Worm (Caenorhabditis elegans) whole organism, young adult: ENCODE data around the gene C44C10.5.

Source experiments
- C17E4.6 ChIP-seq: fragments of 200-800 bp; sonication (Bioruptor generic); IDR thresholded peaks from 2 replicates; pipeline ENCODE4 v1.3.6; 2022; ENCODE audit warnings: missing genetic modification reagents, missing genetic modification characterization, missing compliant biosample characterization
- F37B4.10 ChIP-seq: fragments of 200-800 bp; sonication (Bioruptor generic); IDR thresholded peaks from 2 replicates; pipeline ENCODE4 v1.3.6; 2022; ENCODE audit warnings: missing genetic modification characterization, missing compliant biosample characterization
- F39B2.1 ChIP-seq: fragments of 200-800 bp; sonication (Bioruptor generic); IDR thresholded peaks from 2 replicates; pipeline ENCODE4 v1.3.6; 2022; ENCODE audit warnings: missing genetic modification reagents, missing genetic modification characterization, missing compliant biosample characterization
- F52B5.7 ChIP-seq: sonication (generic microtip); optimal IDR thresholded peaks from 2 replicates; lab custom pipeline; 2016; ENCODE audit warnings: mild to moderate bottlenecking, missing genetic modification characterization, missing compliant biosample characterization
- F55B11.4 ChIP-seq: sonication (generic microtip); optimal IDR thresholded peaks from 2 replicates; lab custom pipeline; 2016; ENCODE audit warnings: missing compliant biosample characterization, missing genetic modification characterization, borderline replicate concordance; ENCODE audit not compliant: insufficient read depth
- F57A8.1 ChIP-seq: fragments of 200-800 bp; sonication (Bioruptor generic); optimal IDR thresholded peaks from 2 replicates; lab custom pipeline; 2018; ENCODE audit warnings: mild to moderate bottlenecking, missing genetic modification characterization, moderate library complexity, missing compliant biosample characterization
- K11D2.4 ChIP-seq: fragments of 200-800 bp; sonication (Bioruptor generic); IDR thresholded peaks from 2 replicates; pipeline ENCODE4 v1.3.6; 2022; ENCODE audit warnings: missing genetic modification reagents, missing genetic modification characterization, missing compliant biosample characterization
- K12H6.12 ChIP-seq: fragments of 200-800 bp; sonication (Bioruptor generic); optimal IDR thresholded peaks from 2 replicates; lab custom pipeline; 2018; ENCODE audit warnings: mild to moderate bottlenecking, missing genetic modification characterization, missing compliant biosample characterization
- Y79H2A.3 ChIP-seq: fragments of 200-800 bp; sonication (Bioruptor generic); conservative IDR thresholded peaks from 2 replicates; pipeline ENCODE4 v1.3.6; 2022; ENCODE audit warnings: missing genetic modification reagents, missing genetic modification characterization, missing compliant biosample characterization
- atf-7 ChIP-seq: sonication (generic microtip); optimal IDR thresholded peaks from 2 replicates; lab custom pipeline; 2017; ENCODE audit warnings: mild to moderate bottlenecking, missing genetic modification characterization, missing compliant biosample characterization
- athp-1 ChIP-seq: sonication (generic microtip); optimal IDR thresholded peaks from 2 replicates; lab custom pipeline; 2017; ENCODE audit warnings: mild to moderate bottlenecking, missing genetic modification characterization, missing compliant biosample characterization
- attf-6 ChIP-seq: fragments of 200-800 bp; sonication (Bioruptor generic); IDR thresholded peaks from 2 replicates; pipeline ENCODE4 v1.3.6; 2022; ENCODE audit warnings: missing genetic modification reagents, missing genetic modification characterization, missing compliant biosample characterization
- bed-1 ChIP-seq: fragments of 200-800 bp; sonication (Bioruptor generic); IDR thresholded peaks from 2 replicates; pipeline ENCODE4 v1.3.6; 2022; ENCODE audit warnings: missing genetic modification reagents, missing genetic modification characterization, missing compliant biosample characterization
- cebp-1 ChIP-seq, 2 experiments: fragments of 200-800 bp in 1 of 2; sonication (Bioruptor generic) in 1 of 2; sonication (generic microtip) in 1 of 2; IDR thresholded peaks in 1 of 2; optimal IDR thresholded peaks in 1 of 2; 2 replicates each; pipeline versions ENCODE4 v1.3.6 to Lab custom; 2017 to 2022; ENCODE audit warnings: missing compliant biosample characterization in 2 of 2, missing genetic modification characterization in 2 of 2, mild to moderate bottlenecking in 1 of 2, missing genetic modification reagents in 1 of 2, moderate library complexity in 1 of 2
- ceh-27 ChIP-seq: fragments of 200-800 bp; sonication (Bioruptor generic); optimal IDR thresholded peaks from 2 replicates; lab custom pipeline; 2018; ENCODE audit warnings: mild to moderate bottlenecking, missing genetic modification characterization, moderate library complexity, missing compliant biosample characterization
- ceh-40 ChIP-seq: fragments of 200-800 bp; sonication (Bioruptor generic); IDR thresholded peaks from 2 replicates; pipeline ENCODE4 v1.3.6; 2022; ENCODE audit warnings: missing genetic modification characterization, missing compliant biosample characterization
- ceh-79 ChIP-seq: sonication (generic microtip); optimal IDR thresholded peaks from 2 replicates; lab custom pipeline; 2017; ENCODE audit warnings: mild to moderate bottlenecking, missing genetic modification characterization, missing compliant biosample characterization
- dox-1 ChIP-seq: fragments of 200-800 bp; sonication (Bioruptor generic); IDR thresholded peaks from 2 replicates; pipeline ENCODE4 v1.3.6; 2022; ENCODE audit warnings: missing genetic modification reagents, missing genetic modification characterization, missing compliant biosample characterization
- dpl-1 ChIP-seq: fragments of 150-350 bp; optimal IDR thresholded peaks from 2 replicates; lab custom pipeline; 2014; ENCODE audit warnings: missing biosample characterization, missing genetic modification reagents, missing genetic modification characterization
- egl-44 ChIP-seq: fragments of 200-800 bp; sonication (Bioruptor generic); IDR thresholded peaks from 2 replicates; pipeline ENCODE4 v1.3.6; 2022; ENCODE audit warnings: missing genetic modification reagents, missing genetic modification characterization, missing compliant biosample characterization
- ets-4 ChIP-seq: fragments of 200-800 bp; sonication (Bioruptor generic); optimal IDR thresholded peaks from 2 replicates; lab custom pipeline; 2018; ENCODE audit warnings: mild to moderate bottlenecking, missing genetic modification characterization, missing compliant biosample characterization
- him-1 ChIP-seq: sonication (generic microtip); optimal IDR thresholded peaks from 2 replicates; lab custom pipeline; 2016; ENCODE audit warnings: missing genotype, missing genetic modification reagents, missing genetic modification characterization, missing compliant biosample characterization
- hlh-12 ChIP-seq: sonication (generic microtip); optimal IDR thresholded peaks from 2 replicates; lab custom pipeline; 2016; ENCODE audit warnings: missing genetic modification characterization, missing compliant biosample characterization
- hrde-1 ChIP-seq: sonication (generic microtip); optimal IDR thresholded peaks from 2 replicates; lab custom pipeline; 2016; ENCODE audit warnings: missing genetic modification characterization, mild to moderate bottlenecking, missing compliant biosample characterization, moderate library complexity, missing genotype, missing genetic modification reagents, borderline replicate concordance
- hsf-1 ChIP-seq: fragments of 200-800 bp; sonication (Bioruptor generic); IDR thresholded peaks from 2 replicates; pipeline ENCODE4 v1.3.6; 2022; ENCODE audit warnings: missing genetic modification reagents, missing genetic modification characterization, missing compliant biosample characterization
- lag-1 ChIP-seq: fragments of 200-800 bp; sonication (Bioruptor generic); IDR thresholded peaks from 2 replicates; pipeline ENCODE4 v1.3.6; 2022; ENCODE audit warnings: missing genetic modification reagents, missing genetic modification characterization, missing compliant biosample characterization
- let-607 ChIP-seq, 2 experiments: fragments of 200-800 bp in 1 of 2; sonication (Bioruptor generic) in 1 of 2; sonication (generic microtip) in 1 of 2; optimal IDR thresholded peaks; 2 replicates each; lab custom pipeline; 2016 to 2018; ENCODE audit warnings: mild to moderate bottlenecking in 2 of 2, missing compliant biosample characterization in 2 of 2, missing genetic modification characterization in 2 of 2, moderate library complexity in 2 of 2, missing genotype in 1 of 2
- lin-26 ChIP-seq: fragments of 200-800 bp; sonication (Bioruptor generic); IDR thresholded peaks from 2 replicates; pipeline ENCODE4 v1.3.6; 2022; ENCODE audit warnings: missing genetic modification reagents, missing genetic modification characterization, missing compliant biosample characterization
- madf-10 ChIP-seq: sonication (generic microtip); optimal IDR thresholded peaks from 2 replicates; lab custom pipeline; 2016; ENCODE audit warnings: mild to moderate bottlenecking, missing genetic modification characterization, missing compliant biosample characterization
- madf-8 ChIP-seq: fragments of 200-800 bp; sonication (Bioruptor generic); conservative IDR thresholded peaks from 2 replicates; pipeline ENCODE4 v1.3.6; 2022; ENCODE audit warnings: missing genetic modification reagents, missing genetic modification characterization, missing compliant biosample characterization
- nhr-179 ChIP-seq: sonication (generic microtip); optimal IDR thresholded peaks from 2 replicates; lab custom pipeline; 2016; ENCODE audit warnings: mild to moderate bottlenecking, missing genetic modification characterization, missing compliant biosample characterization
- nhr-80 ChIP-seq: sonication (generic microtip); optimal IDR thresholded peaks from 2 replicates; lab custom pipeline; 2016; ENCODE audit warnings: missing genetic modification characterization, missing compliant biosample characterization
- nhr-90 ChIP-seq: sonication (generic microtip); optimal IDR thresholded peaks from 2 replicates; lab custom pipeline; 2016; ENCODE audit warnings: missing genotype, mild to moderate bottlenecking, missing genetic modification characterization, missing compliant biosample characterization
- sea-2 ChIP-seq: fragments of 200-800 bp; sonication (Bioruptor generic); IDR thresholded peaks from 2 replicates; pipeline ENCODE4 v1.3.6; 2022; ENCODE audit warnings: missing genetic modification characterization, missing compliant biosample characterization
- snpc-3.4 ChIP-seq: sonication (generic microtip); optimal IDR thresholded peaks from 2 replicates; lab custom pipeline; 2017; ENCODE audit warnings: missing genetic modification characterization, mild to moderate bottlenecking, missing compliant biosample characterization, antibody characterized with exemption, moderate library complexity, missing genotype, missing genetic modification reagents
- snpc-4 ChIP-seq, 5 experiments: fragments of 150-350 bp in 1 of 5; sonication (generic microtip) in 4 of 5; optimal IDR thresholded peaks; 2 replicates each; lab custom pipeline; 2014 to 2018; ENCODE audit warnings: missing genetic modification characterization in 5 of 5, missing biosample characterization in 3 of 5, antibody characterized with exemption in 2 of 5, mild to moderate bottlenecking in 2 of 5, missing compliant biosample characterization in 2 of 5, missing genotype in 2 of 5, moderate library complexity in 2 of 5, missing genetic modification reagents in 1 of 5
- tlf-1 ChIP-seq: fragments of 200-800 bp; sonication (Bioruptor generic); optimal IDR thresholded peaks from 2 replicates; lab custom pipeline; 2018; ENCODE audit warnings: mild to moderate bottlenecking, missing genetic modification characterization, missing compliant biosample characterization
- unc-130 ChIP-seq: sonication (generic microtip); optimal IDR thresholded peaks from 2 replicates; lab custom pipeline; 2016; ENCODE audit warnings: missing genetic modification reagents, missing genetic modification characterization, missing compliant biosample characterization

The C44C10.5 gene

DNA sequence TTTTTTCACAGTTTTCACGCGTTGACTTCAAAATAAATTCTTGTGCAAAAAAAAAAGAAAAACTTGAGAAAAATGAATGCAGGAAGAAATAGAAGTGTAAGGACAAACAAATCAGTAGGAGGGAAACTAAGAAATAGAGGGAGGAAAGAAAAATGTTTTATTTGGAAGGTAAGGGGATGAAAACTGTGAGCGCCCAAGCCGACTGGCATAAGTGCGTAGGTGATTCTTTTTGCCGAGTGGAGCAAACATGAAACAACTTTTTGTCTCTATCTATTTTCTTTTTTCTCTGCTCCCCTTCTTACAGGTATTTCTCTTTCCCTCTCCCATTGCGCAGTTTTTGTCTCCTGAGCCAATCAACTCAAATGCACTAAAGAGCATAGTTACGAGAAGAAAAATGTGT lies 28.4 kb downstream of the C44C10.5 start:
- no peak for TF ChIP-seq ets-4
- TF ChIP-seq Y79H2A.3 (GFP tag; lab: Robert Waterston, UW), result no peak
- no peak for TF ChIP-seq F55B11.4
- TF ChIP-seq bed-1 (GFP tag; lab: Robert Waterston, UW), result no peak
- no peak for TF ChIP-seq egl-44 (GFP tag; lab: Robert Waterston, UW)
- TF ChIP-seq nhr-90 (tag; lab: Kevin White, UChicago), result no peak
- TF ChIP-seq attf-6 (GFP tag; lab: Robert Waterston, UW), result no peak
- no peak for TF ChIP-seq hrde-1 (tag; lab: Kevin White, UChicago)
- no peak for TF ChIP-seq ceh-27 (GFP tag; lab: Kevin White, UChicago)
- no peak for TF ChIP-seq dpl-1 (GFP tag; lab: Kevin White, UChicago)

DNA sequence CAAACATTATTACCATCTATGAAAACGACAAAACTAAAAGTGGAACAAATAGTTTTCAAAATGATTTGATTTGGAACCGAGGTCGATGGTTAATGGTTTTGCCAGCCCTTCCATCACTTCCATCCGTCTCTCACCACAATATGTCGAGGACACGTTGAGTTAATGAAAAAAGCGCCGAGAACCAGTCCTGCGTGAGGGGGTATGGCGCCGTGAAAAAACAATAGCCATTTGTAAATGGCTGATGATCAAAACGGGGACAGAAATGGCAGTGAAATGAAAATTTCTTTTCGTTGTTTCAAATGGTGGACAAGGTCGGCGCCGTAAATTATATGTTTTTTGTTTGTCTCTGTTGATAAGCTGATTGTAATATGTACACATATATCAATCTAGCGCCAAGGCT lies 29.7 kb downstream of the C44C10.5 start:
- TF ChIP-seq nhr-80 (tag; lab: Kevin White, UChicago), result peak; percentile 5
- no peak for TF ChIP-seq hlh-12 (tag; lab: Kevin White, UChicago)

DNA sequence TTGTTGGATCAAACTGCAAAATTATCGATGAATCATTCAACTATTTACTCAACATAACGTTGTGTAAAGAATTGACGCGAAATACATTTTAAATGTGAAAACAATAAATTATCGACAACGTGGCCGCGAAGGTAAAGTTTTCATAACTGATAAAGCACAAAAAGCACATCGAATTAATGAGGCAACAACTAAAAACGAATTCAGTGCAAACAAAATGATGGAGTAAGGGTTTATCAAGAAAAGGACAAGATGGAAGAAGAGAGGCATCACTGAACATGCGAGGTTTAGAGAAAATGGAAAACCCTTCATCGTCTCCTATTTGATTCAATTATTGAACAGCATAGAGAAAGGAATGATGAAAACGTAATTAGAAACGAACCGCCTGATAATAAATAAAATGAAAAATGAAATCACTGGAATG lies 33.5 kb downstream of the C44C10.5 start, which contains the start of gene D1053.4:
D1053.4 (minus strand) TSS at position 20 of the 421 bp plus-strand sequence.
- TF ChIP-seq F52B5.7 (tag; lab: Kevin White, UChicago) (no peak), nhr-80 (tag; lab: Kevin White, UChicago) (peak; percentile 81)

DNA sequence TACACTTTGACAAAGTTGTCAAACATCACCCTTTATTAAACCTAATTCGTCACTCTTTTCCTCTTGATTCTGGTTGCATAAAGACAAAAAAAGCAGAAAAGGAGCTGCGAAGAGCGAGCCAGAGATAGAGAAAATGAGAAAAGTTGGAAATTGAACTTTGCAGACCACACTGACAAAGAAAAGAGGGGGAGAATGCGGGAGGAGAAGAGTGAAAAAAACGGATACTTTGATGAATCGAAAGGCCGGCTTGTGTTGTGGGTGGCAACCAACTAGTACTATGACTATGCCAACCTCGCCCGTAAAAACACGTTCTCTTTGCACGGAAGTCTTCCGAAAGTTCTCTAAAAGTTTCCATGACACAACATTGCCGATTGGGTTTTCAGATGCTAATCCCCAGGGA lies 35.3 kb downstream of the C44C10.5 start:
- TF ChIP-seq cebp-1 (GFP tag; IDR thresholded peaks at IDR 0.05; lab: Robert Waterston, UW) (no peak), cebp-1 (tag; optimal IDR thresholded peaks at IDR 0.05; lab: Kevin White, UChicago) (no peak)

DNA sequence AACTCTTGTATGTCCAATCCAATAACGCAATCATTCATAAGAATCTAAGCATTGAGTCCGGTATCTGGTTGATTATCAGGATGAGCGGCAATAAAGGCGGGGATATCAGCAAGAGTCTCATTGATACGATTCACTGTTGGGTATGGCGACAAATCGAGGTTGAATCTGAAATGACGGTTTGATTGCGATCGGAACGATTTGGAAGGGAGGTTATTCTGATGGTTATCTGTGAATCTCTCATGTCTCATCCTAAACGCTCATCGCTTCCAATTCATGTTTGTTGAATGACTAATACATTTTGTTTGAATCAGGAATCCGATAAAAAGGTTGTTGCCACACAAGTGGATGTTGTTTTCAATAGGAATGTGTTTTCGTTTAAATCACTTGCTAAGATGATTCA lies 36.1 kb downstream of the C44C10.5 start:
- TF ChIP-seq ceh-79 (tag; lab: Kevin White, UChicago) (no peak), nhr-179 (tag; lab: Kevin White, UChicago) (no peak), K11D2.4 (GFP tag; lab: Robert Waterston, UW) (no peak), attf-6 (GFP tag; lab: Robert Waterston, UW) (no peak), hsf-1 (GFP tag; lab: Robert Waterston, UW) (no peak), bed-1 (GFP tag; lab: Robert Waterston, UW) (no peak), him-1 (tag; lab: Kevin White, UChicago) (no peak), snpc-4 (GFP tag; optimal IDR thresholded peaks at IDR 0.05; lab: Kevin White, UChicago) (no peak), snpc-4 (tag; optimal IDR thresholded peaks at IDR 0.05; lab: Kevin White, UChicago) (no peak), tlf-1 (GFP tag; lab: Kevin White, UChicago) (no peak), lin-26 (GFP tag; lab: Robert Waterston, UW) (no peak), nhr-90 (tag; lab: Kevin White, UChicago) (no peak), ets-4 (no peak), madf-10 (tag; lab: Kevin White, UChicago) (no peak), let-607 (tag; optimal IDR thresholded peaks at IDR 0.05; lab: Kevin White, UChicago) (no peak), snpc-3.4 (no peak), unc-130 (GFP tag; lab: Kevin White, UChicago) (no peak), lag-1 (no peak)

DNA sequence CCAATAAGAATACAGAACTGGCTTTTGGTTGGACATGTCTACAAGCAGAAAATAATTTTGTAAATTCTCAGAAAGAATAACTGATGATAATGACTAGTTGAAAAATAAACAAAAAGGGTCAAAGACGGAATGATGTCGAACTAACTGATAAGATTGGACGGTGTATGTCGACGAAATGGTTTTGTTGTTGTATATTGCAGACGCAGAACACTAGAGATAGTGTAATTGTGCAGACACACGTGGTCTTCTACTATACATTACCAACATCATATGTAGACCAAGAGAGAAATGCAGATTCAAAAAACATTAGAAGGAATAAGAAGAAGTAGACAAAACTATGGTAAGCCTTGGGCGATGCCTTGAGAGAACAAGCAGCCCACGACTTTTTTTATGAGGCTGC lies 37.4 kb downstream of the C44C10.5 start, which contains the start of the genes gst-42 and D1053.2:
gst-42 (minus strand) TSS at position 176 of the 400 bp plus-strand sequence.
D1053.2 (plus strand) TSS at position 391 of the 400 bp plus-strand sequence.
- TF ChIP-seq let-607 (tag; optimal IDR thresholded peaks at IDR 0.05; lab: Kevin White, UChicago) (no peak), ceh-40 (GFP tag; lab: Robert Waterston, UW) (no peak), F39B2.1 (GFP tag; lab: Robert Waterston, UW) (no peak), nhr-80 (tag; lab: Kevin White, UChicago) (peak; percentile 92), K12H6.12 (no peak), F37B4.10 (GFP tag; lab: Robert Waterston, UW) (no peak), C17E4.6 (no peak), madf-8 (GFP tag; lab: Robert Waterston, UW) (no peak), F52B5.7 (tag; lab: Kevin White, UChicago) (no peak), dox-1 (no peak), athp-1 (no peak), him-1 (tag; lab: Kevin White, UChicago) (no peak), cebp-1 (GFP tag; IDR thresholded peaks at IDR 0.05; lab: Robert Waterston, UW) (no peak), cebp-1 (tag; optimal IDR thresholded peaks at IDR 0.05; lab: Kevin White, UChicago) (peak; percentile 10), F57A8.1 (GFP tag; lab: Kevin White, UChicago) (no peak), nhr-90 (tag; lab: Kevin White, UChicago) (no peak), atf-7 (tag; lab: Kevin White, UChicago) (peak; percentile 49), sea-2 (GFP tag; lab: Robert Waterston, UW) (no peak)
